Comparison of ENCODE assay signal across 1 worm cellular context in the genomic region with DNA sequence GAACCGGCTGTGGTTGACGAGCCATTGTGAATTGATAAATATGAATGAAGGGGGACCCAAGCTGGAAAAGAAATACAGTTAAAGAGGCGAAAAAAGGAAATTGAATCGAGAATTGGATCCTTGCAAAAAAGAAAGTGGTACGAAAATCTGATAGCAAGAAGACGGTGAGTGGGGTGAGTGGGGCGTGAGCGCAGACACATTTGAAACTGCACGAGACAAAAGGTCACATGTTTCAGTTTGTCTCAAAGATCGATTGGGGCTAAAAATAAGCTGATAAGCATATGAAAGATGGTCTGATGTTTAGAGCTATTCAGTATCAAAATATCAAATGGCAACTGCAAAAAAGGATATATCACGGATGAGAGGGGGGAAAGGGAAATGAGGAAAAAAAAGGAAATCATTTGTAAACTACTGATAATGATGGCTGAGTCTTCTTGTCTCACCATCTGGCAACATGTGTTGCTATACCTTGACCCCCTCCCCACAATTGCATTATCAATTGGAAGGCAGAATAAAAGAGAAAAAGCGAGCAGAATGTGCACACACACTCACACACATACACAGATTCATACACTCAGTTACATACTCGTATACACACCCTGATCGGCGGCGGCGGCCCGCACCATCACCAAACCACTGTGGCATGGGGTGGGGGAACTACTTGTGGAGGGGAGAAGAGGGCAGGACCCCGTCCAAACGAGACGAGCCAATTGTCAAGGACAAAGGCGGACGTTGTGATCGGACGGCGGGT.
TF ChIP-seq lines count a peak whose summit lies in the region.

A gene (minus strand): TSS at position 25 of the 751 bp plus-strand sequence.

TF ChIP-seq in whole organism, L1 larva, 84 proteins besides CTCF, POLR2A, EP300 and RAD21 (continued from another document):
- TF ChIP-seq tbx-2 (tag; optimal IDR thresholded peaks at IDR 0.05; lab: Kevin White, UChicago) (no peak), mep-1 (tag; optimal IDR thresholded peaks at IDR 0.05; lab: Kevin White, UChicago) (no peak), ces-1 (GFP tag; optimal IDR thresholded peaks at IDR 0.05; lab: Kevin White, UChicago) (no peak), pag-3 (tag; optimal IDR thresholded peaks at IDR 0.05; lab: Kevin White, UChicago; ENCODE audit: borderline replicate concordance, insufficient read depth) (no peak), ztf-11 (tag; optimal IDR thresholded peaks at IDR 0.05; lab: Kevin White, UChicago) (peak in 1 of 2 experiments; percentile 30), grh-1 (GFP tag; IDR thresholded peaks at IDR 0.05; lab: Robert Waterston, UW) (0 out of 2 replicates have a peak, but pooled peaks have one; percentile 13), swsn-7 (tag; optimal IDR thresholded peaks at IDR 0.05; lab: Kevin White, UChicago) (no peak), snu-23 (GFP tag; optimal IDR thresholded peaks at IDR 0.05; lab: Kevin White, UChicago) (no peak), nhr-85 (tag; lab: Kevin White, UChicago) (peak; percentile 73), tlp-1 (tag; optimal IDR thresholded peaks at IDR 0.05; lab: Kevin White, UChicago) (no peak), nhr-20 (tag; optimal IDR thresholded peaks at IDR 0.05; lab: Kevin White, UChicago) (peak; percentile 52), nhr-28 (tag; optimal IDR thresholded peaks at IDR 0.05; lab: Kevin White, UChicago) (no peak), nhr-90 (tag; optimal IDR thresholded peaks at IDR 0.05; lab: Kevin White, UChicago; ENCODE audit: poor library complexity) (no peak), rnt-1 (tag; optimal IDR thresholded peaks at IDR 0.05; lab: Kevin White, UChicago) (peak; percentile 22), hlh-4 (tag; optimal IDR thresholded peaks at IDR 0.05; lab: Kevin White, UChicago) (no peak), lir-3 (tag; optimal IDR thresholded peaks at IDR 0.05; lab: Kevin White, UChicago; ENCODE audit: poor library complexity) (no peak), fkh-4 (tag; optimal IDR thresholded peaks at IDR 0.05; lab: Kevin White, UChicago; ENCODE audit: borderline replicate concordance) (no peak), ceh-63 (GFP tag; optimal IDR thresholded peaks at IDR 0.05; lab: Kevin White, UChicago) (no peak), sox-4 (tag; optimal IDR thresholded peaks at IDR 0.05; lab: Kevin White, UChicago) (no peak), hpl-2 (GFP tag; optimal IDR thresholded peaks at IDR 0.05; lab: Kevin White, UChicago) (no peak), alr-1 (tag; optimal IDR thresholded peaks at IDR 0.05; lab: Kevin White, UChicago; ENCODE audit: borderline replicate concordance) (no peak), zag-1 (tag; optimal IDR thresholded peaks at IDR 0.05; lab: Kevin White, UChicago) (no peak), fkh-8 (tag; optimal IDR thresholded peaks at IDR 0.05; lab: Kevin White, UChicago) (no peak), lin-14 (GFP tag; optimal IDR thresholded peaks at IDR 0.05; lab: Kevin White, UChicago) (peak; percentile 53), ceh-8 (GFP tag; optimal IDR thresholded peaks at IDR 0.05; lab: Kevin White, UChicago) (no peak)
TF ChIP-seq in whole organism, L1 larva: peak in this region for 10.
